Worm (Caenorhabditis elegans) whole organism, L4 larva: ENCODE data around the gene rbm-39.

Experiments used
- snpc-4 ChIP-seq: fragments of 150-350 bp; optimal IDR thresholded peaks from 2 replicates; lab custom pipeline; 2014; ENCODE audit warnings: missing biosample characterization, missing genetic modification characterization
- zag-1 ChIP-seq: fragments of 150-350 bp; optimal IDR thresholded peaks from 2 replicates; lab custom pipeline; 2014; ENCODE audit warnings: missing biosample characterization, missing genetic modification characterization

DNA sequence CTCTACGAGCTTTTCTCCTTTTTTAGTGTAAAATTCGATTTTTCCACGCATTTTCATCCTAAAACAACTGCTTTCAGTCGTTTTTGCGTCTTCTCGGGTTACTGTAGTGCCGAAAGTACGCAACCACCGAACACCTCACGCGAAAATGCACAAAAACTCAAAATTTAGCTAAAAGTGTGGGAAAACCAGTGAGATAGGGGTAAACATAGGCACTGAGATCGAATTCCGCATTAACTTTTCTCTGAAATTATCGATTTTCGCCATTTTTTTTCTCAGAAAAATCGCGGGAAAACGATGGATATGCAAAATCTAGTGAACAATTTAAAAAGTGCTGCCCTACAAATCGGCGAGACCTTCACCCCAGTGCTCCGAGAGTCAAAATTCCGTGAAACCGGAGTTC is 2.2 kb upstream of the rbm-39 start, which contains the start of gene atg-3:
- TF ChIP-seq snpc-4 = no peak
- TF ChIP-seq zag-1 = no peak
